Worm (Caenorhabditis elegans) whole organism, midembryonic: ENCODE results near the gene ZK262.19.

ENCODE experiments used
- T22C8.4 ChIP-seq: fragments of 200-800 bp; sonication (Bioruptor generic); IDR thresholded peaks from 2 replicates; pipeline ENCODE4 v1.3.6; 2022; ENCODE audit warnings: missing genetic modification characterization, missing compliant biosample characterization
- cog-1 ChIP-seq: sonication (generic microtip); optimal IDR thresholded peaks from 2 replicates; lab custom pipeline; 2016; ENCODE audit warnings: missing genetic modification characterization, missing compliant biosample characterization
- flt-1 ChIP-seq: fragments of 200-800 bp; sonication (Bioruptor generic); IDR thresholded peaks from 2 replicates; pipeline ENCODE4 v1.3.6; 2022; ENCODE audit warnings: missing genetic modification characterization, missing compliant biosample characterization
- klf-2 ChIP-seq: fragments of 200-800 bp; sonication (Bioruptor generic); conservative IDR thresholded peaks from 2 replicates; pipeline ENCODE4 v1.3.6; 2022; ENCODE audit warnings: missing genetic modification reagents, missing genetic modification characterization, missing compliant biosample characterization
- med-1 ChIP-seq: sonication (generic microtip); optimal IDR thresholded peaks from 2 replicates; lab custom pipeline; 2017; ENCODE audit warnings: missing genetic modification characterization, mild to moderate bottlenecking, missing compliant biosample characterization, antibody characterized with exemption, missing genetic modification reagents; ENCODE audit not compliant: insufficient read depth
- ztf-23 ChIP-seq: fragments of 200-800 bp; sonication (Bioruptor generic); IDR thresholded peaks from 2 replicates; pipeline ENCODE4 v1.3.6; 2022; ENCODE audit warnings: missing genetic modification reagents, missing genetic modification characterization, missing compliant biosample characterization

- TF ChIP-seq klf-2 (GFP tag; lab: Robert Waterston, UW) (no peak), T22C8.4 (no peak), ztf-23 (GFP tag; lab: Robert Waterston, UW) (no peak), flt-1 (GFP tag; lab: Robert Waterston, UW) (no peak), med-1 (GFP tag; lab: Kevin White, UChicago) (no peak), cog-1 (tag; lab: Kevin White, UChicago) (no peak)
Measured at ce11 chrV:18414051-18414450, 11.4 kb downstream of the ZK262.19 start, which contains the start of gene txt-8.
